Worm (Caenorhabditis elegans): ENCODE results near the gene F22B7.1.

DNA sequence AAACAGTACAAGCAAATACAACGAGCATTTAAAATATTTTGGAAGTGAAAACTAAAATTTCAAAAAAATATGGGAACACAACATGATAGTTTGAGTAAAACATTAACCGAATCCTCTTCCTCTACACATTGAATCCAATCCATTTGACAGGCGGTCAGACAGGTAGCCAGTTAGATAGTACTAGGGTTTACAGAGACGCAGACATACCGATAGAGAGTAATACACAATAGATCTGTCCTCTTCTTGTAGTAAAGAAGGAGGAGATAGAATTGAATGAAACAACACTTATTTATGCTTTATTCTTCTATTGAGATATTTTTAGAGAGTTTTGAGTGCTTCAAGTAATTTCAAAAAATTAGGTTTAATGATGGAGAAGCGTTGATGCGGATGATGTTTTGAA is 3.6 kb downstream of the F22B7.1 start:
- TF ChIP-seq madf-8 (GFP tag; conservative IDR thresholded peaks at IDR 0.05) (no peak), ets-4 (GFP tag; optimal IDR thresholded peaks at IDR 0.05) (no peak), unc-130 (GFP tag; optimal IDR thresholded peaks at IDR 0.05) (no peak), sdz-38 (tag; optimal IDR thresholded peaks at IDR 0.05) (no peak), pha-4 (tag; optimal IDR thresholded peaks at IDR 0.05) (no peak), madf-6 (GFP tag; IDR thresholded peaks at IDR 0.05) (no peak), nfyb-1 (GFP tag; IDR thresholded peaks at IDR 0.05) (no peak), cebp-1 (GFP tag; IDR thresholded peaks at IDR 0.05) (no peak), cebp-1 (tag; optimal IDR thresholded peaks at IDR 0.05) (no peak), hlh-12 (tag; optimal IDR thresholded peaks at IDR 0.05) (no peak), ztf-6 (GFP tag; IDR thresholded peaks at IDR 0.05) (no peak), mes-4 (tag; optimal IDR thresholded peaks at IDR 0.05) (no peak)

Measured in whole organism, young adult.